Worm (Caenorhabditis elegans) whole organism, young adult: ENCODE data around the gene cyp-34A6.

Source experiments
- C06A6.2 ChIP-seq: fragments of 200-800 bp; sonication (Bioruptor generic); conservative IDR thresholded peaks from 2 replicates; pipeline ENCODE4 v1.3.6; 2022; ENCODE audit warnings: missing genetic modification characterization, missing compliant biosample characterization
- F22D6.2 ChIP-seq: sonication (generic microtip); optimal IDR thresholded peaks from 2 replicates; lab custom pipeline; 2016; ENCODE audit warnings: mild to moderate bottlenecking, missing genetic modification characterization, missing compliant biosample characterization
- F23B12.7 ChIP-seq: sonication (generic microtip); optimal IDR thresholded peaks from 2 replicates; lab custom pipeline; 2017; ENCODE audit warnings: missing genetic modification characterization, mild to moderate bottlenecking, missing compliant biosample characterization, antibody characterized with exemption, moderate library complexity; ENCODE audit not compliant: insufficient read depth
- F39B2.1 ChIP-seq: fragments of 200-800 bp; sonication (Bioruptor generic); IDR thresholded peaks from 2 replicates; pipeline ENCODE4 v1.3.6; 2022; ENCODE audit warnings: missing genetic modification reagents, missing genetic modification characterization, missing compliant biosample characterization
- T07F8.4 ChIP-seq: sonication (generic microtip); optimal IDR thresholded peaks from 2 replicates; lab custom pipeline; 2016; ENCODE audit warnings: mild to moderate bottlenecking, missing genetic modification characterization, moderate library complexity, missing compliant biosample characterization
- T26A5.8 ChIP-seq: sonication (generic microtip); optimal IDR thresholded peaks from 2 replicates; lab custom pipeline; 2016; ENCODE audit warnings: missing genetic modification characterization, missing compliant biosample characterization
- akir-1 ChIP-seq: fragments of 200-800 bp; sonication (Bioruptor generic); optimal IDR thresholded peaks from 2 replicates; lab custom pipeline; 2018; ENCODE audit warnings: mild to moderate bottlenecking, missing genetic modification characterization, moderate library complexity, missing compliant biosample characterization
- atf-7 ChIP-seq: sonication (generic microtip); optimal IDR thresholded peaks from 2 replicates; lab custom pipeline; 2017; ENCODE audit warnings: mild to moderate bottlenecking, missing genetic modification characterization, missing compliant biosample characterization
- ccch-3 ChIP-seq: fragments of 200-800 bp; sonication (Bioruptor generic); optimal IDR thresholded peaks from 2 replicates; lab custom pipeline; 2018; ENCODE audit warnings: mild to moderate bottlenecking, missing genetic modification characterization, missing compliant biosample characterization
- cebp-1 ChIP-seq, 2 experiments: fragments of 200-800 bp in 1 of 2; sonication (Bioruptor generic) in 1 of 2; sonication (generic microtip) in 1 of 2; IDR thresholded peaks in 1 of 2; optimal IDR thresholded peaks in 1 of 2; 2 replicates each; pipeline versions ENCODE4 v1.3.6 to Lab custom; 2017 to 2022; ENCODE audit warnings: missing compliant biosample characterization in 2 of 2, missing genetic modification characterization in 2 of 2, mild to moderate bottlenecking in 1 of 2, missing genetic modification reagents in 1 of 2, moderate library complexity in 1 of 2
- die-1 ChIP-seq: sonication (generic microtip); optimal IDR thresholded peaks from 2 replicates; lab custom pipeline; 2016; ENCODE audit warnings: missing genotype, mild to moderate bottlenecking, missing genetic modification characterization, missing compliant biosample characterization
- egl-18 ChIP-seq: fragments of 200-800 bp; sonication (Bioruptor generic); IDR thresholded peaks from 2 replicates; pipeline ENCODE4 v1.3.6; 2022; ENCODE audit warnings: missing genetic modification reagents, missing genetic modification characterization, missing compliant biosample characterization
- egl-44 ChIP-seq: fragments of 200-800 bp; sonication (Bioruptor generic); IDR thresholded peaks from 2 replicates; pipeline ENCODE4 v1.3.6; 2022; ENCODE audit warnings: missing genetic modification reagents, missing genetic modification characterization, missing compliant biosample characterization
- egrh-3 ChIP-seq: fragments of 200-800 bp; sonication (Bioruptor generic); IDR thresholded peaks from 2 replicates; pipeline ENCODE4 v1.3.6; 2022; ENCODE audit warnings: missing genetic modification reagents, missing genetic modification characterization, missing compliant biosample characterization
- hmg-1.2 ChIP-seq: fragments of 200-800 bp; sonication (Bioruptor generic); IDR thresholded peaks from 2 replicates; pipeline ENCODE4 v1.3.6; 2022; ENCODE audit warnings: missing genetic modification reagents, missing genetic modification characterization, missing compliant biosample characterization
- let-526 ChIP-seq: fragments of 200-800 bp; sonication (Bioruptor generic); IDR thresholded peaks from 2 replicates; pipeline ENCODE4 v1.3.6; 2022; ENCODE audit warnings: missing genetic modification reagents, missing genetic modification characterization, missing compliant biosample characterization
- lin-35 ChIP-seq, 3 experiments: fragments of 150-350 bp in 2 of 3; sonication (generic microtip) in 1 of 3; optimal IDR thresholded peaks; 2 replicates each; lab custom pipeline; 2014 to 2018; ENCODE audit warnings: missing biosample characterization in 3 of 3, missing genetic modification characterization in 3 of 3, missing genetic modification reagents in 3 of 3
- nhr-120 ChIP-seq: fragments of 200-800 bp; sonication (Bioruptor generic); IDR thresholded peaks from 2 replicates; pipeline ENCODE4 v1.3.6; 2022; ENCODE audit warnings: missing genetic modification characterization, missing compliant biosample characterization
- nhr-179 ChIP-seq: sonication (generic microtip); optimal IDR thresholded peaks from 2 replicates; lab custom pipeline; 2016; ENCODE audit warnings: mild to moderate bottlenecking, missing genetic modification characterization, missing compliant biosample characterization
- nhr-90 ChIP-seq: sonication (generic microtip); optimal IDR thresholded peaks from 2 replicates; lab custom pipeline; 2016; ENCODE audit warnings: missing genotype, mild to moderate bottlenecking, missing genetic modification characterization, missing compliant biosample characterization
- rec-8 ChIP-seq, 2 experiments: sonication (generic microtip); optimal IDR thresholded peaks; 2 replicates each; lab custom pipeline; 2016; ENCODE audit warnings: mild to moderate bottlenecking in 2 of 2, missing genetic modification characterization in 2 of 2, missing genetic modification reagents in 2 of 2, missing genotype in 2 of 2, missing biosample characterization in 1 of 2, missing compliant biosample characterization in 1 of 2, moderate library complexity in 1 of 2
- snpc-4 ChIP-seq, 5 experiments: fragments of 150-350 bp in 1 of 5; sonication (generic microtip) in 4 of 5; optimal IDR thresholded peaks; 2 replicates each; lab custom pipeline; 2014 to 2018; ENCODE audit warnings: missing genetic modification characterization in 5 of 5, missing biosample characterization in 3 of 5, antibody characterized with exemption in 2 of 5, mild to moderate bottlenecking in 2 of 5, missing compliant biosample characterization in 2 of 5, missing genotype in 2 of 5, moderate library complexity in 2 of 5, missing genetic modification reagents in 1 of 5
- sptf-2 ChIP-seq: fragments of 200-800 bp; sonication (Bioruptor generic); optimal IDR thresholded peaks from 2 replicates; lab custom pipeline; 2018; ENCODE audit warnings: mild to moderate bottlenecking, missing genetic modification characterization, missing compliant biosample characterization
- tbx-9 ChIP-seq: sonication (generic microtip); optimal IDR thresholded peaks from 2 replicates; lab custom pipeline; 2016; ENCODE audit warnings: borderline replicate concordance, missing genetic modification characterization, inconsistent platforms, missing compliant biosample characterization
- zim-3 ChIP-seq: sonication (generic microtip); optimal IDR thresholded peaks from 2 replicates; lab custom pipeline; 2017; ENCODE audit warnings: mild to moderate bottlenecking, missing genetic modification characterization, moderate library complexity, missing compliant biosample characterization
- ztf-18 ChIP-seq: sonication (generic microtip); optimal IDR thresholded peaks from 2 replicates; lab custom pipeline; 2016; ENCODE audit warnings: missing genotype, mild to moderate bottlenecking, missing genetic modification characterization, missing compliant biosample characterization
- ztf-22 ChIP-seq: fragments of 200-800 bp; sonication (Bioruptor generic); optimal IDR thresholded peaks from 2 replicates; lab custom pipeline; 2018; ENCODE audit warnings: mild to moderate bottlenecking, missing genetic modification characterization, moderate library complexity, missing compliant biosample characterization
- ztf-25 ChIP-seq: fragments of 200-800 bp; sonication (Bioruptor generic); IDR thresholded peaks from 2 replicates; pipeline ENCODE4 v1.3.6; 2022; ENCODE audit warnings: missing genetic modification reagents, missing genetic modification characterization, missing compliant biosample characterization

cyp-34A6 gene

ce11 chrV:3916480-3916879, 44.7 kb downstream of the cyp-34A6 start, which contains the start of gene srx-67:
TSS of gene srx-67 (plus strand) at chrV:3916780.
- no peak for TF ChIP-seq F23B12.7 (tag; lab: Kevin White, UChicago)
- no peak for TF ChIP-seq C06A6.2 (GFP tag; lab: Robert Waterston, UW)
- TF ChIP-seq cebp-1 (GFP tag; IDR thresholded peaks at IDR 0.05; lab: Robert Waterston, UW) = no peak
- TF ChIP-seq cebp-1 (tag; optimal IDR thresholded peaks at IDR 0.05; lab: Kevin White, UChicago) = no peak
- TF ChIP-seq tbx-9 = no peak
- no peak for TF ChIP-seq let-526 (GFP tag; lab: Robert Waterston, UW)
- no peak for TF ChIP-seq egrh-3
- no peak for TF ChIP-seq ztf-25 (GFP tag; lab: Robert Waterston, UW)
- no peak for TF ChIP-seq F39B2.1 (GFP tag; lab: Robert Waterston, UW)
- TF ChIP-seq die-1 (tag; lab: Kevin White, UChicago) = no peak
- TF ChIP-seq zim-3 (tag; lab: Kevin White, UChicago) = no peak
- no peak for TF ChIP-seq egl-44
- TF ChIP-seq rec-8 (tag; optimal IDR thresholded peaks at IDR 0.05; lab: Kevin White, UChicago) = no peak
- TF ChIP-seq lin-35 (GFP tag; optimal IDR thresholded peaks at IDR 0.05; lab: Kevin White, UChicago) = no peak
- no peak for TF ChIP-seq F22D6.2 (tag; lab: Kevin White, UChicago)
- no peak for TF ChIP-seq ztf-22 (GFP tag; lab: Kevin White, UChicago)
- no peak for TF ChIP-seq akir-1
- no peak for TF ChIP-seq ztf-18 (tag; lab: Kevin White, UChicago)

ce11 chrV:3913131-3913530, 48.0 kb downstream of the cyp-34A6 start:
- TF ChIP-seq nhr-120 (0 out of 2 replicates have a peak, but pooled peaks have one; percentile 38), atf-7 (tag; lab: Kevin White, UChicago) (no peak), snpc-4 (GFP tag; optimal IDR thresholded peaks at IDR 0.05; lab: Kevin White, UChicago) (no peak), snpc-4 (tag; optimal IDR thresholded peaks at IDR 0.05; lab: Kevin White, UChicago) (peak in 2 of 4 experiments; percentile 60 to 79), nhr-90 (tag; lab: Kevin White, UChicago) (no peak)

- no peak for TF ChIP-seq egl-18 (GFP tag; lab: Robert Waterston, UW)
- no peak for TF ChIP-seq sptf-2 (GFP tag; lab: Kevin White, UChicago)
- TF ChIP-seq die-1 (tag; lab: Kevin White, UChicago) = no peak
- no peak for TF ChIP-seq ccch-3 (GFP tag; lab: Kevin White, UChicago)
- TF ChIP-seq T07F8.4 (tag; lab: Kevin White, UChicago) = no peak
- TF ChIP-seq T26A5.8 (tag; lab: Kevin White, UChicago) = no peak
- no peak for TF ChIP-seq nhr-179 (tag; lab: Kevin White, UChicago)
- no peak for TF ChIP-seq hmg-1.2 (GFP tag; lab: Robert Waterston, UW)
- no peak for TF ChIP-seq cebp-1 (GFP tag; IDR thresholded peaks at IDR 0.05; lab: Robert Waterston, UW)
- no peak for TF ChIP-seq cebp-1 (tag; optimal IDR thresholded peaks at IDR 0.05; lab: Kevin White, UChicago)
- no peak for TF ChIP-seq lin-35 (GFP tag; optimal IDR thresholded peaks at IDR 0.05; lab: Kevin White, UChicago)
- TF ChIP-seq, all 124 proteins: peak for 0
These were observed 48.7 kb downstream of the cyp-34A6 start, which contains the start of gene srx-68 for ce11 chrV:3912472-3912871. TSS of gene srx-68 (plus strand) at chrV:3912772.
